Fruit fly (Drosophila melanogaster) whole organism, embryonic: ENCODE results near the gene RpL27A.

Experiments used
- Abd-B ChIP-seq: fragments of 200-800 bp; sonication (Bioruptor generic); optimal IDR thresholded peaks from 2 replicates; lab custom pipeline; 2018; ENCODE audit warnings: missing biosample characterization, mild to moderate bottlenecking, missing genetic modification characterization, moderate library complexity
- Antp ChIP-seq: fragments of 200-800 bp; sonication (Bioruptor generic); optimal IDR thresholded peaks from 3 replicates; lab custom pipeline; 2016; ENCODE audit warnings: missing biosample characterization, missing genetic modification characterization
- Blimp-1 ChIP-seq: fragments of 200-800 bp; sonication (Bioruptor generic); optimal IDR thresholded peaks from 3 replicates; lab custom pipeline; 2018; ENCODE audit warnings: missing biosample characterization, missing genetic modification characterization, mild to moderate bottlenecking, moderate library complexity, missing genetic modification reagents
- C15 ChIP-seq: fragments of 200-800 bp; sonication (Bioruptor generic); IDR thresholded peaks from 3 replicates; pipeline ENCODE4 v1.3.6; 2022; ENCODE audit warnings: missing biosample characterization, missing genetic modification characterization
- CG11085 ChIP-seq: fragments of 200-800 bp; sonication (Bioruptor generic); IDR thresholded peaks from 2 replicates; pipeline ENCODE4 v1.3.6; 2022; ENCODE audit warnings: missing biosample characterization, missing genetic modification characterization
- CG12391 ChIP-seq: fragments of 200-800 bp; sonication (Bioruptor generic); optimal IDR thresholded peaks from 3 replicates; lab custom pipeline; 2018; ENCODE audit warnings: missing biosample characterization, mild to moderate bottlenecking, missing genetic modification characterization, moderate library complexity
- CG12769 ChIP-seq: fragments of 200-800 bp; sonication (Bioruptor generic); optimal IDR thresholded peaks from 2 replicates; lab custom pipeline; 2019; ENCODE audit warnings: missing biosample characterization, mild to moderate bottlenecking, missing genetic modification characterization, moderate library complexity
- CG1529 ChIP-seq: fragments of 200-800 bp; sonication (Bioruptor generic); optimal IDR thresholded peaks from 3 replicates; lab custom pipeline; 2018; ENCODE audit warnings: missing biosample characterization, missing genetic modification characterization
- CG15479 ChIP-seq: fragments of 200-800 bp; sonication (Bioruptor generic); optimal IDR thresholded peaks from 3 replicates; lab custom pipeline; 2019; ENCODE audit warnings: missing biosample characterization, mild to moderate bottlenecking, missing genetic modification characterization, moderate library complexity
- CG15696 ChIP-seq: fragments of 200-800 bp; sonication (Bioruptor generic); optimal IDR thresholded peaks from 2 replicates; lab custom pipeline; 2019; ENCODE audit warnings: missing biosample characterization, mild to moderate bottlenecking, missing genetic modification characterization, moderate library complexity
- CG16813 ChIP-seq: fragments of 200-800 bp; sonication (Bioruptor generic); IDR thresholded peaks from 3 replicates; pipeline ENCODE4 v1.3.6; 2022; ENCODE audit warnings: missing biosample characterization, missing genetic modification characterization; ENCODE audit not compliant: partially characterized antibody
- CG2129 ChIP-seq: fragments of 200-800 bp; sonication (Bioruptor generic); IDR thresholded peaks from 2 replicates; pipeline ENCODE4 v1.3.6; 2022; ENCODE audit warnings: missing biosample characterization, missing genetic modification characterization; ENCODE audit not compliant: partially characterized antibody
- CG42726 ChIP-seq: fragments of 200-800 bp; sonication (Bioruptor generic); IDR thresholded peaks from 2 replicates; pipeline ENCODE4 v1.3.6; 2022; ENCODE audit warnings: missing biosample characterization, missing genetic modification characterization; ENCODE audit not compliant: partially characterized antibody
- CG4360 ChIP-seq: fragments of 200-800 bp; sonication (Bioruptor generic); IDR thresholded peaks from 2 replicates; pipeline ENCODE4 v1.3.6; 2022; ENCODE audit warnings: missing biosample characterization, missing genetic modification characterization
- CG4730 ChIP-seq: fragments of 200-800 bp; sonication (Bioruptor generic); IDR thresholded peaks from 2 replicates; pipeline ENCODE4 v1.3.6; 2022; ENCODE audit warnings: missing biosample characterization, missing genetic modification characterization
- CG6254 ChIP-seq: fragments of 200-800 bp; sonication (Bioruptor generic); optimal IDR thresholded peaks from 3 replicates; lab custom pipeline; 2017; ENCODE audit warnings: mild to moderate bottlenecking, missing biosample characterization, missing genetic modification reagents, missing genetic modification characterization
- CG7839 ChIP-seq: fragments of 200-800 bp; sonication (Bioruptor generic); optimal IDR thresholded peaks from 3 replicates; lab custom pipeline; 2018; ENCODE audit warnings: missing biosample characterization, mild to moderate bottlenecking, missing genetic modification characterization, moderate library complexity
- CG8359 ChIP-seq: fragments of 200-800 bp; sonication (Bioruptor generic); optimal IDR thresholded peaks from 2 replicates; lab custom pipeline; 2017; ENCODE audit warnings: missing biosample characterization, mild to moderate bottlenecking, missing genetic modification characterization, borderline replicate concordance
- CTCF ChIP-seq: fragments of 200-800 bp; sonication (Bioruptor generic); optimal IDR thresholded peaks from 2 replicates; lab custom pipeline; 2017; ENCODE audit warnings: missing biosample characterization, mild to moderate bottlenecking, missing genetic modification characterization, moderate library complexity
- Camta ChIP-seq: fragments of 200-800 bp; sonication (Bioruptor generic); optimal IDR thresholded peaks from 2 replicates; lab custom pipeline; 2016; ENCODE audit warnings: missing biosample characterization, missing genetic modification characterization
- D ChIP-seq, 2 experiments: fragments of 200-800 bp in 1 of 2; fragments of >200 bp in 1 of 2; sonication (Bioruptor generic) in 1 of 2; optimal IDR thresholded peaks; 2 replicates in 1 of 2; 3 replicates in 1 of 2; lab custom pipeline; 2017; ENCODE audit warnings: mild to moderate bottlenecking in 1 of 2, missing biosample characterization in 1 of 2, missing genetic modification characterization in 1 of 2, missing genetic modification reagents in 1 of 2
- Dfd ChIP-seq, 2 experiments: fragments of >200 bp; optimal IDR thresholded peaks; 2 replicates each; lab custom pipeline; 2017; ENCODE audit warnings: missing biosample characterization in 2 of 2, missing genetic modification characterization in 2 of 2
- Doc2 ChIP-seq: fragments of 200-800 bp; sonication (Bioruptor generic); IDR thresholded peaks from 2 replicates; pipeline ENCODE4 v1.3.6; 2022; ENCODE audit warnings: missing biosample characterization, missing genetic modification characterization
- E2f1 ChIP-seq: fragments of 200-800 bp; sonication (Bioruptor generic); IDR thresholded peaks from 2 replicates; pipeline ENCODE4 v1.3.6; 2022; ENCODE audit warnings: missing biosample characterization, missing genetic modification characterization
- Gsc ChIP-seq: fragments of 200-800 bp; sonication (Bioruptor generic); IDR thresholded peaks from 2 replicates; pipeline ENCODE4 v1.3.6; 2022; ENCODE audit warnings: missing biosample characterization, missing genetic modification characterization
- Hand ChIP-seq: fragments of 200-800 bp; sonication (Bioruptor generic); optimal IDR thresholded peaks from 2 replicates; lab custom pipeline; 2017; ENCODE audit warnings: mild to moderate bottlenecking, missing biosample characterization, missing genetic modification reagents, missing genetic modification characterization
- Hr78 ChIP-seq, 2 experiments: fragments of 200-800 bp in 1 of 2; fragments of >200 bp in 1 of 2; sonication (Bioruptor generic) in 1 of 2; optimal IDR thresholded peaks; 2 replicates each; lab custom pipeline; 2017 to 2019; ENCODE audit warnings: missing biosample characterization in 2 of 2, missing genetic modification characterization in 2 of 2, mild to moderate bottlenecking in 1 of 2, moderate library complexity in 1 of 2
- Lhr ChIP-seq: fragments of 200-800 bp; sonication (Bioruptor generic); optimal IDR thresholded peaks from 3 replicates; lab custom pipeline; 2017; ENCODE audit warnings: mild to moderate bottlenecking, missing biosample characterization, missing genetic modification reagents, missing genetic modification characterization
- Neu2 ChIP-seq: fragments of 200-800 bp; sonication (Bioruptor generic); optimal IDR thresholded peaks from 3 replicates; lab custom pipeline; 2016; ENCODE audit warnings: missing biosample characterization, missing genetic modification characterization, borderline replicate concordance
- NfI ChIP-seq: fragments of 200-800 bp; sonication (Bioruptor generic); optimal IDR thresholded peaks from 3 replicates; lab custom pipeline; 2018; ENCODE audit warnings: missing biosample characterization, mild to moderate bottlenecking, missing genetic modification characterization, moderate library complexity
- Opbp ChIP-seq: fragments of 200-800 bp; sonication (Bioruptor generic); IDR thresholded peaks from 3 replicates; pipeline ENCODE4 v1.3.6; 2022; ENCODE audit warnings: missing biosample characterization, missing genetic modification characterization; ENCODE audit not compliant: partially characterized antibody
- Scr ChIP-seq: fragments of 200-800 bp; sonication (Bioruptor generic); IDR thresholded peaks from 2 replicates; pipeline ENCODE4 v1.3.6; 2022; ENCODE audit warnings: missing biosample characterization, missing genetic modification characterization; ENCODE audit not compliant: partially characterized antibody
- Side ChIP-seq: fragments of 200-800 bp; sonication (Bioruptor generic); optimal IDR thresholded peaks from 2 replicates; lab custom pipeline; 2016; ENCODE audit warnings: missing biosample characterization, missing genetic modification characterization
- TFAM ChIP-seq: fragments of 200-800 bp; sonication (Bioruptor generic); optimal IDR thresholded peaks from 2 replicates; lab custom pipeline; 2017; ENCODE audit warnings: missing biosample characterization, missing genetic modification characterization, inconsistent platforms
- bbx ChIP-seq: fragments of 200-800 bp; sonication (Bioruptor generic); IDR thresholded peaks from 2 replicates; pipeline ENCODE4 v1.3.6; 2022; ENCODE audit warnings: missing biosample characterization, missing genetic modification characterization; ENCODE audit not compliant: partially characterized antibody
- cato ChIP-seq: fragments of 200-800 bp; sonication (Bioruptor generic); optimal IDR thresholded peaks from 2 replicates; lab custom pipeline; 2016; ENCODE audit warnings: missing biosample characterization, missing genetic modification characterization, borderline replicate concordance
- disco-r ChIP-seq: fragments of 200-800 bp; sonication (Bioruptor generic); optimal IDR thresholded peaks from 2 replicates; lab custom pipeline; 2016; ENCODE audit warnings: missing biosample characterization, missing genetic modification characterization
- dmrt99B ChIP-seq: fragments of 200-800 bp; sonication (Bioruptor generic); optimal IDR thresholded peaks from 2 replicates; lab custom pipeline; 2018; ENCODE audit warnings: missing biosample characterization, mild to moderate bottlenecking, missing genetic modification characterization, moderate library complexity
- exex ChIP-seq: fragments of 200-800 bp; sonication (Bioruptor generic); optimal IDR thresholded peaks from 4 replicates; lab custom pipeline; 2018; ENCODE audit warnings: missing biosample characterization, mild to moderate bottlenecking, missing genetic modification characterization, moderate library complexity
- her ChIP-seq: fragments of 200-800 bp; sonication (Bioruptor generic); optimal IDR thresholded peaks from 2 replicates; lab custom pipeline; 2016; ENCODE audit warnings: missing biosample characterization, missing genetic modification characterization
- hth ChIP-seq: fragments of >200 bp; optimal IDR thresholded peaks from 2 replicates; lab custom pipeline; 2017; ENCODE audit warnings: inconsistent platforms
- insv ChIP-seq, 2 experiments: fragments of 200-800 bp; sonication (Bioruptor generic); optimal IDR thresholded peaks; 3 replicates each; lab custom pipeline; 2016 to 2018; ENCODE audit warnings: missing biosample characterization in 2 of 2, missing genetic modification characterization in 2 of 2
- kah ChIP-seq: fragments of 200-800 bp; sonication (Bioruptor generic); optimal IDR thresholded peaks from 2 replicates; lab custom pipeline; 2018; ENCODE audit warnings: missing biosample characterization, mild to moderate bottlenecking, missing genetic modification characterization
- lmd ChIP-seq: fragments of 200-800 bp; sonication (Bioruptor generic); IDR thresholded peaks from 2 replicates; pipeline ENCODE4 v1.3.6; 2022; ENCODE audit warnings: missing biosample characterization, missing genetic modification characterization
- p53 ChIP-seq: fragments of 200-800 bp; sonication (Bioruptor generic); optimal IDR thresholded peaks from 2 replicates; lab custom pipeline; 2016; ENCODE audit warnings: missing biosample characterization, missing genetic modification characterization
- ro ChIP-seq: fragments of 200-800 bp; sonication (Bioruptor generic); IDR thresholded peaks from 2 replicates; pipeline ENCODE4 v1.3.6; 2022; ENCODE audit warnings: missing biosample characterization, missing genetic modification characterization
- sc ChIP-seq, 3 experiments: fragments of >200 bp in 2 of 3; fragments of 200-800 bp in 1 of 3; sonication (Bioruptor generic) in 1 of 3; optimal IDR thresholded peaks; 2 replicates in 2 of 3; 3 replicates in 1 of 3; lab custom pipeline; 2017; ENCODE audit warnings: mild to moderate bottlenecking in 1 of 3, missing biosample characterization in 1 of 3, missing genetic modification characterization in 1 of 3, missing genetic modification reagents in 1 of 3
- slbo ChIP-seq: fragments of 200-800 bp; sonication (Bioruptor generic); IDR thresholded peaks from 2 replicates; pipeline ENCODE4 v1.3.6; 2022; ENCODE audit warnings: missing biosample characterization, missing genetic modification characterization
- twi ChIP-seq: fragments of 200-800 bp; optimal IDR thresholded peaks from 2 replicates; lab custom pipeline; 2019; ENCODE audit warnings: missing biosample characterization, mild to moderate bottlenecking, missing genetic modification characterization, moderate library complexity
- yki ChIP-seq: fragments of >200 bp; optimal IDR thresholded peaks from 3 replicates; lab custom pipeline; 2018

RpL27A gene

DNA sequence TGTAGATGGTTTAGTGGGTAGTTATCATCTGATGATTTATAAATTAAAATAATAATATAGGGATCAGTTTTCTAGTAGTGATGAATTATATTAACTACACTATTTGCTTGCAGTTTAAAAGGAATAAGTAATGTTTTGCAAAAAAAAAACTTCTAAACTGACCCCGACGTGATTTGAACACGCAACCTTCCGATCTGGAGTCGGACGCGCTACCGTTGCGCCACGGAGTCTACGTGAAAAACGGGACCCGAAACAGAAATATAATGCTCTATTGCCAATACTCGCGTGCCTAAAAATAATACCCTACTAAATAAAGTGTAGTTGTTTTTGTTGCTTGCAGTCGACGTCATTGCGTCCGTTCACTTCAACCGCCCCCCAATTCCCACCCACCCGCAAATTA lies 39.3 kb downstream of the RpL27A start (continued):
- no peak for TF ChIP-seq sc (optimal IDR thresholded peaks at IDR 0.05; lab: Kevin White, UChicago)
- no peak for TF ChIP-seq sc (GFP tag; optimal IDR thresholded peaks at IDR 0.05; lab: Kevin White, UChicago)
- TF ChIP-seq Doc2 = no peak
- TF ChIP-seq cato (GFP tag; lab: Kevin White, UChicago) = no peak
- no peak for TF ChIP-seq p53
- TF ChIP-seq Gsc (GFP tag; lab: Robert Waterston, UW) = no peak
- no peak for TF ChIP-seq CG6254 (GFP tag; lab: Kevin White, UChicago)
- peak; percentile 52 for TF ChIP-seq Scr
- TF ChIP-seq insv (GFP tag; optimal IDR thresholded peaks at IDR 0.05; lab: Kevin White, UChicago) = no peak
- no peak for TF ChIP-seq kah (GFP tag; lab: Kevin White, UChicago)
- TF ChIP-seq Dfd (GFP tag; optimal IDR thresholded peaks at IDR 0.05; lab: Kevin White, UChicago) = no peak
- peak; percentile 50; the same call in 2 of the 3 replicates for TF ChIP-seq CG16813 (GFP tag; lab: Robert Waterston, UW)
- TF ChIP-seq CG7839 (tag; lab: Kevin White, UChicago) = no peak
- TF ChIP-seq hth (lab: Kevin White, UChicago) = no peak
- TF ChIP-seq CTCF (GFP tag; lab: Kevin White, UChicago) = no peak
- no peak for TF ChIP-seq Lhr (GFP tag; lab: Kevin White, UChicago)
- no peak for TF ChIP-seq CG8359 (GFP tag; lab: Kevin White, UChicago)
- TF ChIP-seq CG11085 = no peak
- TF ChIP-seq disco-r = no peak
- no peak for TF ChIP-seq TFAM
- TF ChIP-seq Side = no peak
- TF ChIP-seq NfI (GFP tag; lab: Kevin White, UChicago) = no peak
- TF ChIP-seq Hr78 (GFP tag; optimal IDR thresholded peaks at IDR 0.05; lab: Kevin White, UChicago) = no peak
- peak; percentile 24 for TF ChIP-seq CG15479 (GFP tag; lab: Kevin White, UChicago)
- no peak for TF ChIP-seq Hand (GFP tag; lab: Kevin White, UChicago)
- TF ChIP-seq Neu2 (GFP tag; lab: Kevin White, UChicago) = no peak
- no peak for TF ChIP-seq her (GFP tag; lab: Kevin White, UChicago)
- TF ChIP-seq exex (tag; lab: Kevin White, UChicago) = no peak
- TF ChIP-seq CG12769 = no peak
- no peak for TF ChIP-seq E2f1
- TF ChIP-seq Camta (GFP tag; lab: Kevin White, UChicago) = no peak
- no peak for TF ChIP-seq Antp (GFP tag; lab: Kevin White, UChicago)
- peak; percentile 55 for TF ChIP-seq CG42726 (GFP tag; lab: Robert Waterston, UW)
- no peak for TF ChIP-seq Blimp-1 (GFP tag; lab: Kevin White, UChicago)
- TF ChIP-seq ro (GFP tag; lab: Robert Waterston, UW) = no peak
- no peak for TF ChIP-seq yki (lab: Kevin White, UChicago)
- no peak for TF ChIP-seq CG1529
- peak; percentile 69; the same call in 2 of the 3 replicates for TF ChIP-seq Opbp
- TF ChIP-seq CG2129 (GFP tag; lab: Robert Waterston, UW) = no peak
- peak; percentile 67 for TF ChIP-seq bbx (GFP tag; lab: Robert Waterston, UW)
- TF ChIP-seq D (optimal IDR thresholded peaks at IDR 0.05; lab: Kevin White, UChicago) = no peak
- TF ChIP-seq D (GFP tag; optimal IDR thresholded peaks at IDR 0.05; lab: Kevin White, UChicago) = no peak
- TF ChIP-seq Abd-B = no peak
- TF ChIP-seq CG12391 = no peak
- TF ChIP-seq CG4360 (GFP tag; lab: Robert Waterston, UW) = no peak
- TF ChIP-seq CG4730 (GFP tag; lab: Robert Waterston, UW) = no peak
- no peak for TF ChIP-seq CG15696
- TF ChIP-seq C15 (GFP tag; lab: Robert Waterston, UW) = no peak
- no peak for TF ChIP-seq lmd (GFP tag; lab: Robert Waterston, UW)
- no peak for TF ChIP-seq twi (tag; lab: Kevin White, UChicago)
- TF ChIP-seq slbo (GFP tag; lab: Robert Waterston, UW) = 0 out of 2 replicates have a peak, but pooled peaks have one; percentile 4
- no peak for TF ChIP-seq dmrt99B (tag; lab: Kevin White, UChicago)
